Worm (Caenorhabditis elegans) whole organism, L4 larva: Measurements from ENCODE around the gene F31D5.6.
A peak's percentile ranks its signal among the peaks of the same experiment; 100 is the strongest.

Source experiments
- D1046.2 ChIP-seq: fragments of 200-800 bp; sonication (Bioruptor generic); IDR thresholded peaks from 2 replicates; pipeline ENCODE4 v1.3.6; 2022; ENCODE audit warnings: missing genetic modification characterization, missing compliant biosample characterization
- F26F4.8 ChIP-seq: fragments of 200-800 bp; sonication (Bioruptor generic); conservative IDR thresholded peaks from 2 replicates; pipeline ENCODE4 v1.3.6; 2022; ENCODE audit warnings: missing genetic modification characterization, missing compliant biosample characterization
- F37D6.2 ChIP-seq: sonication (generic microtip); optimal IDR thresholded peaks from 2 replicates; lab custom pipeline; 2016; ENCODE audit warnings: mild to moderate bottlenecking, missing genetic modification characterization, missing compliant biosample characterization
- R02D3.7 ChIP-seq: fragments of 150-350 bp; sonication (generic microtip); optimal IDR thresholded peaks from 3 replicates; lab custom pipeline; 2014; ENCODE audit warnings: missing biosample characterization, missing genetic modification characterization
- ZK337.2 ChIP-seq: fragments of 200-800 bp; sonication (Bioruptor generic); IDR thresholded peaks from 2 replicates; pipeline ENCODE4 v1.3.6; 2022; ENCODE audit warnings: missing genetic modification reagents, missing genetic modification characterization, missing compliant biosample characterization
- ZK546.5 ChIP-seq, 2 experiments: sonication (generic microtip); optimal IDR thresholded peaks; 2 replicates each; lab custom pipeline; 2017; ENCODE audit warnings: missing biosample characterization in 2 of 2, missing genetic modification characterization in 2 of 2
- aha-1 ChIP-seq: fragments of 150-350 bp; peaks from one replicate; lab custom pipeline; 2014; ENCODE audit warnings: missing biosample characterization, missing genetic modification characterization
- ceh-20 ChIP-seq: fragments of 200-800 bp; sonication (Bioruptor generic); IDR thresholded peaks from 2 replicates; pipeline ENCODE4 v1.3.6; 2022; ENCODE audit warnings: missing genetic modification reagents, missing genetic modification characterization, missing compliant biosample characterization
- ceh-28 ChIP-seq: fragments of 150-350 bp; optimal IDR thresholded peaks from 2 replicates; lab custom pipeline; 2014; ENCODE audit warnings: missing biosample characterization, missing genetic modification reagents, missing genetic modification characterization
- ces-1 ChIP-seq: fragments of 150-350 bp; sonication (generic microtip); optimal IDR thresholded peaks from 4 replicates; lab custom pipeline; 2014; ENCODE audit warnings: missing biosample characterization, missing genetic modification reagents, missing genetic modification characterization
- cey-2 ChIP-seq: sonication (generic microtip); optimal IDR thresholded peaks from 3 replicates; lab custom pipeline; 2017; ENCODE audit warnings: missing genetic modification characterization, mild to moderate bottlenecking, missing compliant biosample characterization, antibody characterized with exemption, borderline replicate concordance; ENCODE audit not compliant: insufficient read depth
- dmd-8 ChIP-seq: fragments of 200-800 bp; sonication (Bioruptor generic); IDR thresholded peaks from 2 replicates; pipeline ENCODE4 v1.3.6; 2022; ENCODE audit warnings: missing genetic modification characterization, missing compliant biosample characterization
- dve-1 ChIP-seq: sonication (generic microtip); optimal IDR thresholded peaks from 2 replicates; lab custom pipeline; 2017; ENCODE audit warnings: antibody characterized with exemption, mild to moderate bottlenecking, missing genetic modification characterization, missing compliant biosample characterization; ENCODE audit not compliant: insufficient read depth
- egl-27 ChIP-seq: sonication (generic microtip); optimal IDR thresholded peaks from 3 replicates; lab custom pipeline; 2017; ENCODE audit warnings: missing biosample characterization, missing genetic modification reagents, missing genetic modification characterization
- egl-43 ChIP-seq: fragments of 200-800 bp; sonication (Bioruptor generic); IDR thresholded peaks from 2 replicates; pipeline ENCODE4 v1.3.6; 2022; ENCODE audit warnings: missing genetic modification reagents, missing genetic modification characterization, missing compliant biosample characterization
- fos-1 ChIP-seq: fragments of 150-350 bp; optimal IDR thresholded peaks from 2 replicates; lab custom pipeline; 2014; ENCODE audit warnings: missing biosample characterization, missing genetic modification characterization
- hif-1 ChIP-seq, 2 experiments: sonication (generic microtip); optimal IDR thresholded peaks; 2 replicates each; lab custom pipeline; 2016 to 2017; ENCODE audit warnings: missing compliant biosample characterization in 2 of 2, missing genetic modification characterization in 2 of 2, missing genetic modification reagents in 2 of 2, missing genotype in 2 of 2, mild to moderate bottlenecking in 1 of 2
- lin-1 ChIP-seq: fragments of 200-800 bp; sonication (Bioruptor generic); IDR thresholded peaks from 2 replicates; pipeline ENCODE4 v1.3.6; 2022; ENCODE audit warnings: missing genetic modification reagents, missing genetic modification characterization, missing compliant biosample characterization
- lin-15B ChIP-seq: fragments of 150-350 bp; sonication (generic microtip); optimal IDR thresholded peaks from 3 replicates; lab custom pipeline; 2014; ENCODE audit warnings: missing biosample characterization, missing genetic modification characterization
- lin-38 ChIP-seq: fragments of 200-800 bp; sonication (Bioruptor generic); IDR thresholded peaks from 2 replicates; pipeline ENCODE4 v1.3.6; 2022; ENCODE audit warnings: missing genetic modification reagents, missing genetic modification characterization, missing compliant biosample characterization
- lir-3 ChIP-seq: sonication (generic microtip); optimal IDR thresholded peaks from 2 replicates; lab custom pipeline; 2016; ENCODE audit warnings: mild to moderate bottlenecking, missing genetic modification characterization, missing compliant biosample characterization
- lsy-2 ChIP-seq, 2 experiments: fragments of 150-350 bp in 1 of 2; sonication (generic microtip) in 1 of 2; optimal IDR thresholded peaks; 2 replicates each; lab custom pipeline; 2014 to 2017; ENCODE audit warnings: missing biosample characterization in 2 of 2, missing genetic modification characterization in 2 of 2
- nhr-111 ChIP-seq: fragments of 200-800 bp; sonication (Bioruptor generic); optimal IDR thresholded peaks from 2 replicates; lab custom pipeline; 2018; ENCODE audit warnings: mild to moderate bottlenecking, missing genetic modification characterization, missing compliant biosample characterization
- nhr-25 ChIP-seq: sonication (generic microtip); optimal IDR thresholded peaks from 2 replicates; lab custom pipeline; 2017; ENCODE audit warnings: missing genetic modification characterization, mild to moderate bottlenecking, missing compliant biosample characterization, antibody characterized with exemption, moderate library complexity, borderline replicate concordance; ENCODE audit not compliant: insufficient read depth
- nhr-48 ChIP-seq: sonication (generic microtip); optimal IDR thresholded peaks from 2 replicates; lab custom pipeline; 2016; ENCODE audit warnings: mild to moderate bottlenecking, missing genetic modification characterization, missing compliant biosample characterization
- rbr-2 ChIP-seq: sonication (generic microtip); optimal IDR thresholded peaks from 2 replicates; lab custom pipeline; 2016; ENCODE audit warnings: missing genotype, missing genetic modification characterization, missing compliant biosample characterization
- set-16 ChIP-seq: fragments of 200-800 bp; sonication (Bioruptor generic); IDR thresholded peaks from 2 replicates; pipeline ENCODE4 v1.3.6; 2022; ENCODE audit warnings: missing genetic modification reagents, missing genetic modification characterization, missing compliant biosample characterization
- skn-1 ChIP-seq: fragments of 150-350 bp; optimal IDR thresholded peaks from 2 replicates; lab custom pipeline; 2014; ENCODE audit warnings: missing biosample characterization, missing genetic modification characterization
- spr-3 ChIP-seq: fragments of 200-800 bp; sonication (Bioruptor generic); optimal IDR thresholded peaks from 2 replicates; lab custom pipeline; 2018; ENCODE audit warnings: mild to moderate bottlenecking, missing genetic modification characterization, missing compliant biosample characterization
- unc-39 ChIP-seq: sonication (generic microtip); optimal IDR thresholded peaks from 2 replicates; lab custom pipeline; 2017; ENCODE audit warnings: missing biosample characterization, missing genetic modification characterization
- vab-7 ChIP-seq: fragments of 200-800 bp; sonication (Bioruptor generic); IDR thresholded peaks from 2 replicates; pipeline ENCODE4 v1.3.6; 2022; ENCODE audit warnings: missing genetic modification reagents, missing genetic modification characterization, missing compliant biosample characterization
- zip-2 ChIP-seq: fragments of 150-350 bp; optimal IDR thresholded peaks from 2 replicates; lab custom pipeline; 2014; ENCODE audit warnings: missing biosample characterization, missing genetic modification characterization

Gene F31D5.6

ce11 chrII:4209071-4209747 lies at the start of gene F31D5.6:
Gene F31D5.6, plus strand, starts transcription at chrII:4209697.
- no peak for TF ChIP-seq zip-2 (tag; lab: Kevin White, UChicago)
- TF ChIP-seq hif-1 (tag; optimal IDR thresholded peaks at IDR 0.05; lab: Kevin White, UChicago), result no peak
- no peak for TF ChIP-seq ceh-20 (GFP tag; lab: Robert Waterston, UW)
- TF ChIP-seq ZK337.2, result no peak
- no peak for TF ChIP-seq fos-1 (tag; lab: Kevin White, UChicago)
- no peak for TF ChIP-seq unc-39
- TF ChIP-seq cey-2, result no peak
- no peak for TF ChIP-seq nhr-111 (GFP tag; lab: Kevin White, UChicago)
- TF ChIP-seq R02D3.7 (tag; lab: Kevin White, UChicago), result no peak
- TF ChIP-seq skn-1 (tag; lab: Kevin White, UChicago), result no peak
- no peak for TF ChIP-seq lsy-2 (tag; optimal IDR thresholded peaks at IDR 0.05; lab: Kevin White, UChicago)
- no peak for TF ChIP-seq dmd-8 (GFP tag; lab: Robert Waterston, UW)
- no peak for TF ChIP-seq F26F4.8
- no peak for TF ChIP-seq ZK546.5 (tag; optimal IDR thresholded peaks at IDR 0.05; lab: Kevin White, UChicago)
- no peak for TF ChIP-seq lin-15B (tag; lab: Kevin White, UChicago)

- no peak for TF ChIP-seq ceh-28
- TF ChIP-seq hif-1 (tag; optimal IDR thresholded peaks at IDR 0.05; lab: Kevin White, UChicago), result no peak
- no peak for TF ChIP-seq D1046.2 (GFP tag; lab: Robert Waterston, UW)
- no peak for TF ChIP-seq egl-27 (tag; lab: Kevin White, UChicago)
- TF ChIP-seq F37D6.2, result no peak
- no peak for TF ChIP-seq dve-1 (tag; lab: Kevin White, UChicago)
- no peak for TF ChIP-seq spr-3 (GFP tag; lab: Kevin White, UChicago)
- no peak for TF ChIP-seq vab-7 (GFP tag; lab: Robert Waterston, UW)
- TF ChIP-seq lir-3 (tag; lab: Kevin White, UChicago), result no peak
- 0 out of 2 replicates have a peak, but pooled peaks have one; percentile 46 for TF ChIP-seq egl-43 (GFP tag; lab: Robert Waterston, UW)
- no peak for TF ChIP-seq ces-1 (GFP tag; lab: Kevin White, UChicago)
- TF ChIP-seq set-16 (GFP tag; lab: Robert Waterston, UW), result peak; percentile 83
- TF ChIP-seq lin-1 (GFP tag; lab: Robert Waterston, UW), result no peak
- TF ChIP-seq nhr-25 (tag; lab: Kevin White, UChicago), result no peak
- TF ChIP-seq ZK337.2, result no peak
- TF ChIP-seq, all 104 proteins: peak for 2
These were observed 41.7 kb upstream of the F31D5.6 start for ce11 chrII:4167833-4168232.

ce11 chrII:4168404-4168803 lies 41.1 kb upstream of the F31D5.6 start, which contains the start of gene R03H10.4:
Gene R03H10.4, minus strand, starts transcription at chrII:4168504.
- TF ChIP-seq aha-1 (tag; lab: Kevin White, UChicago), result peak; percentile 13

ce11 chrII:4170508-4170907 lies 39.0 kb upstream of the F31D5.6 start, which contains the start of gene R03H10.5:
Gene R03H10.5, minus strand, starts transcription at chrII:4170608.
- no peak for TF ChIP-seq lin-38 (GFP tag; lab: Robert Waterston, UW)
- TF ChIP-seq rbr-2 (tag; lab: Kevin White, UChicago), result no peak

ce11 chrII:4173398-4173797 lies 36.1 kb upstream of the F31D5.6 start, which contains the start of gene R03H10.6:
Gene R03H10.6, minus strand, starts transcription at chrII:4173498.
- TF ChIP-seq aha-1 (tag; lab: Kevin White, UChicago), result peak; percentile 82
- no peak for TF ChIP-seq nhr-48 (tag; lab: Kevin White, UChicago)
